Worm (Caenorhabditis elegans) whole organism, L4/young adult: ENCODE results near the gene srbc-23.

Source experiments
- W03F9.2 ChIP-seq: fragments of 150-350 bp; optimal IDR thresholded peaks from 2 replicates; lab custom pipeline; 2014; ENCODE audit warnings: missing biosample characterization, missing genetic modification characterization
- dao-5 ChIP-seq: sonication (generic microtip); optimal IDR thresholded peaks from 2 replicates; lab custom pipeline; 2016; ENCODE audit warnings: missing genotype, missing genetic modification characterization, moderate library complexity, missing compliant biosample characterization
- him-1 ChIP-seq: sonication (generic microtip); optimal IDR thresholded peaks from 2 replicates; lab custom pipeline; 2016; ENCODE audit warnings: missing genotype, missing genetic modification reagents, missing genetic modification characterization, missing compliant biosample characterization

DNA sequence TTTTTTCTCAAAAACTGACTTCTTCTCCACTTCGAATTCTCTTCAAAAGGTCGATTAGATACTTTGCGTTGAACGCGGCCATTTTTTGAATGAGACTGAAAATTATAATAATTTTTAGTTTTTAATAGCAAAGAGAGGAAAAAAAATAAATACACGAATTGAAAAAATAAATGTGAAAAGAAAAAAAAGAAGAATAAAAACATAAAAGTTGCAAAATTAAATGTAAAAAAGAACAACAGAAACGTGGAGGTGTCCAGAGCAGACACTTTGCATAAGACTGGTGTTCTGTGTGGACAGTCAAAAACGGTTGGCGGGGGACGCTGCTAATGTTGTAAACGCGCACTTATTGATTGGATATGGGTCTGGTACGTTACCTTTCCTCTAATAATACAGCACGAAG is 6.0 kb downstream of the srbc-23 start, which contains the start of gene C45H4.14:
- no peak for TF ChIP-seq him-1 (tag; lab: Kevin White, UChicago)
- TF ChIP-seq dao-5 (tag; lab: Kevin White, UChicago): no peak
- TF ChIP-seq W03F9.2: no peak
